Fruit fly (Drosophila melanogaster): ENCODE data around the gene CG34056.
A peak's percentile ranks its signal among the peaks of the same experiment; 100 is the strongest.

The CG34056 gene

DNA sequence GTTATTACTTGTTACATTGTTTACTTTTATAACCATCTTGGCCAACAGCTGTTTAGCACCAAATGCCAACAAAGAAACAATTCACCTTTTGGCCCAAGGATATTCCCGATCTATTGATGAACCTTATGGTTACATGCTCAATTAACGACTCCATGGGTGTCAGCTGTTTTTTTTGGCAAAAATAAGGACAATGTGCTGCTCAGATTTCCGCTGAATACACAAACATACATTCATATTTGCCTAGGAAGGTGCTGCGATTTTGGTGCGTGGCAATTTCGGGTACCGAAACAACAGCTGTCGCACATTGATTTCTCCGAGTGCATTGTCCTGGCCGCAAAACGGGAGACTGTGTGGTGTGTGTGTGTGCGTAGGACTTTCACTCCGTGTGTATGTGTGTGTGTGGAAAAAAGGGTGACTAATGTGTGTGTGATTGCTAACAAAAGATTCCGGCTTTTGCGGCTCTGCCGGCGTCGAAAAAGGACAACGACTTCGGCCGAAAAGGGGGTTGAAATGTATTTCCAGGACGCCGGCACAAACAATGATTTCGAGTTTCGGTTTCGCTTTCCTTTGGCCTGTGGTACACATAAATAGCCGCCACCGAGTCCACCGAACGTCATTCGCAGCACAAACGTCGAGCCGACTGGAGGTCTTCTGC lies 12.9 kb downstream of the CG34056 start, which contains the start of gene nerfin-1:
Gene nerfin-1, plus strand, starts transcription at position 605 of the 655 bp plus-strand sequence.
- TF ChIP-seq CG8159 (tag; optimal IDR thresholded peaks at IDR 0.05) (peak; percentile 41), EcR (GFP tag; optimal IDR thresholded peaks at IDR 0.05) (peak; percentile 21), Snoo (tag; optimal IDR thresholded peaks at IDR 0.05) (no peak), CG34367 (tag; optimal IDR thresholded peaks at IDR 0.05) (no peak), Pif1A (GFP tag; optimal IDR thresholded peaks at IDR 0.05) (no peak)

DNA sequence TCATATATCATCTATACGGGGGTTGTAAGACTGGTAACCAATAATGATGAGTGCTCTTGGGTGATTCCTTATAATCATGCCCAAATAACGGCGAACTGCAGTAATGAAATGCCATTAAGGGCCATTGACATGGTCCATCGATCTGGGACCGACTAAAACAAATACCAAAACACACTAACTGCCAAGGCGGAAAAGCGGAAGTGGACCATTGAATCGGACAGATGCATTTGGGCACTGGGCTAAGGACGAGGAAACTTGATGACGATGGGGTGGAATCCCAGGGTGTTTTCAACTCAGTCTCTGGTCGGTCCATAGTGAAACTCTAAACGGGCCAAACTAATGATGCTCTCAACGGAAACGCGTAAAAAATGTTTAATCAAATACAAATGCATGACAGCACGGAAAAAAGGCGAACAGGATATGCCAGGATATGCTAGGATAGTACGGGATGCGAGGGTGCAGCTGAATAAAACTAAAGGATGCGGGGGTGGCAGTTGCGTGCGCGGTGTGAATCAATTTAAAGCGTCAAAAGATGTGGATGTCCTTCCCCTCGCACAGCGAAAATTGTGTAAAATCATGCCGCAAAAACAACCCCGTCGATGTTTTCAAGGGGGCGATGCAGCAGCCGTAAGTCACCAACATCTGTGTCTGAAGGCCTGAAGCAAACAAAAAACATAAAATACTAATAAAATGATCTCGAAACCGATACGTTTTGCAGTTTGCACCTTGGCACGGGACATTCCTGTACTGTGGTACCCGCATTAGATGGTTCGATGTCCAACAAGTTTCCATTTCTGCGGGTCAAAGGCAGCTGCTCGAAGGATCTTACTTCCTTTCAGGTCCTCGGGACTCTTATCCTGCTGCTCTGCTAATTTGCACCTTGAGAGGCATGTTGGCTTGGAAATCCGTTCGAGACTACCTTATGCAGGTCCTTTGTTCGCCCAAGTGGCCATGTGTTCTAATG lies 16.9 kb downstream of the CG34056 start:
- TF ChIP-seq CG9948 (tag; optimal IDR thresholded peaks at IDR 0.05) (no peak), gl (tag; optimal IDR thresholded peaks at IDR 0.05) (no peak), fd96Ca (GFP tag; IDR thresholded peaks at IDR 0.05) (no peak), CG4496 (GFP tag; IDR thresholded peaks at IDR 0.05) (no peak), CG32121 (GFP tag; IDR thresholded peaks at IDR 0.05) (no peak), EcR (GFP tag; optimal IDR thresholded peaks at IDR 0.05) (no peak), CG10348 (GFP tag; IDR thresholded peaks at IDR 0.05) (no peak), D1 (tag; optimal IDR thresholded peaks at IDR 0.05) (no peak), Snoo (tag; optimal IDR thresholded peaks at IDR 0.05) (no peak)

DNA sequence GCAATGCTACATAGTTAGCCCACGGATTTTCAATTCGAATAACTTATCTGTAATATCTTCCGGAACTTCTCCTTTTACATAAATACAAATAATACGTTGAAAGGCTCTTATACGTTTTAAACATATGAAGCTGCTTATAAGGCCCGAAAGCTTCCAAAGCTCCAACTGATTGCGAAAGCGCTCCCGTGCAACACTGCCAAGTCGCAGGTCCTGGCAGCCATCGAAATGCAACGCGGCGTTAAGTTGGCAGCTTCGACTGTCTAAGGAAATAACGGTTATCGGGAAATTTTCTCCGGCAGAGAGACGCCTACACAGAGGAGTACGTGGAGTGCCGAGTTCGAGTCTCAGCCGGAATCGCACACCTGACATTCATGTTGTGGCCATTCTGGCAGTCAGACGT lies 17.9 kb downstream of the CG34056 start, which contains the start of gene Glut1:
Gene Glut1, plus strand, starts transcription at position 393 of the 400 bp plus-strand sequence.
- no peak for TF ChIP-seq CG12605 (GFP tag; IDR thresholded peaks at IDR 0.05)
- no peak for TF ChIP-seq CG13204 (GFP tag; optimal IDR thresholded peaks at IDR 0.05)
- no peak for TF ChIP-seq CG9948 (tag; optimal IDR thresholded peaks at IDR 0.05)
- no peak for TF ChIP-seq rn (GFP tag; IDR thresholded peaks at IDR 0.05)
- TF ChIP-seq CG15710 (tag; optimal IDR thresholded peaks at IDR 0.05), result no peak
- TF ChIP-seq fd96Ca (GFP tag; IDR thresholded peaks at IDR 0.05), result no peak
- TF ChIP-seq CG8301 (tag; optimal IDR thresholded peaks at IDR 0.05), result no peak
- TF ChIP-seq CG4496 (GFP tag; IDR thresholded peaks at IDR 0.05), result no peak
- no peak for TF ChIP-seq Pif1B (GFP tag; optimal IDR thresholded peaks at IDR 0.05)

DNA sequence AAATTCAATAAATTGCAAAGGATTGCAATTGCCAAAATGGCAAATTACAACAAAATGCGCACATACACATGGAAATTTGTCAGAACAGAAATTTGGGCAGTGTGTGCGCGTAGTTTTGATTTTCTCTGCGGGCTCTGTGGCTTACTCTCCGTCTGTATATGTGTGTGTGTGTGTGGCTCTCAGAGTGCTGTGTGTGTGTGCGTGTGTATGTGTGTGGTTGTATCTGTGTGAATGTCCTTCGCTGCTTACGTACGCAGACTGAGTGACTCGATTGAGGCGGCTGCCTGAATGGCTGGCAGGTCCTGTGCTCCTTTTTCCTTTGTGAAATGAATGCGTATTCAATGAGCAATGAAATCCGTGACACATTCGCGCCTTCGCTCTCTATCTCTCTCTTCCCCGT lies 19.1 kb downstream of the CG34056 start:
- TF ChIP-seq CG15710 (tag; optimal IDR thresholded peaks at IDR 0.05) (no peak), CG14655 (GFP tag; optimal IDR thresholded peaks at IDR 0.05) (no peak), CG13204 (GFP tag; optimal IDR thresholded peaks at IDR 0.05) (no peak), Snoo (tag; optimal IDR thresholded peaks at IDR 0.05) (no peak), rn (GFP tag; IDR thresholded peaks at IDR 0.05) (no peak), CG10348 (GFP tag; IDR thresholded peaks at IDR 0.05) (no peak), D1 (tag; optimal IDR thresholded peaks at IDR 0.05) (no peak), CG8301 (tag; optimal IDR thresholded peaks at IDR 0.05) (no peak)

- no peak for TF ChIP-seq CG32121 (GFP tag; IDR thresholded peaks at IDR 0.05)
These were observed 21.5 kb downstream of the CG34056 start for dm6 chr3L:917225-917624.

All from whole organism, pupa.